Worm (Caenorhabditis elegans) whole organism, young adult: Measurements from ENCODE around the gene F58F9.1.

Source experiments
- B0019.2 ChIP-seq: fragments of 200-800 bp; sonication (Bioruptor generic); conservative IDR thresholded peaks from 2 replicates; pipeline ENCODE4 v1.3.6; 2022; ENCODE audit warnings: missing genetic modification reagents, missing genetic modification characterization, missing compliant biosample characterization
- ets-4 ChIP-seq: fragments of 200-800 bp; sonication (Bioruptor generic); optimal IDR thresholded peaks from 2 replicates; lab custom pipeline; 2018; ENCODE audit warnings: mild to moderate bottlenecking, missing genetic modification characterization, missing compliant biosample characterization
- lsy-27 ChIP-seq: sonication (generic microtip); optimal IDR thresholded peaks from 2 replicates; lab custom pipeline; 2017; ENCODE audit warnings: missing genetic modification characterization, mild to moderate bottlenecking, missing compliant biosample characterization, antibody characterized with exemption, missing genotype, borderline replicate concordance; ENCODE audit not compliant: insufficient read depth

DNA sequence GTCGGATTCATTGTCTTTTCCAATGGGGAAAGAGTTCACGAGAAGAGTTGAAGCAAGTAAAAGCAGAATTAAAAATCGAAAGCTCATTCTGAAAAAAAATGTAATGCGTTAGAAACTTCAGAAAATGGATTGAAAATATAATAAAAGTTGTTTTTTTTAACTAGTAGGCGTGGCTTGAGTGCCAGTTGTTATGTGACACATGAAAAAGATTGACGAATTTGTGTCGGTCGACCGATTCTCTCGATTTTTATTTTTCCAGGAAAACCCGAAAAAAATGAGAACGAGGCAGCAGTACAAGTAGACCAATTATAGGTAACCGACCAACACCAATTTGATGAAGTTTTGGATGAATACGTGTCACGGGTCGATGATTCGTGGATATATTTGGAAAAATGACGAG is 10.1 kb downstream of the F58F9.1 start, which contains the start of gene nlp-16:
- TF ChIP-seq lsy-27 (tag; lab: Kevin White, UChicago) (no peak), ets-4 (no peak), B0019.2 (GFP tag; lab: Robert Waterston, UW) (no peak)
